Fruit fly (Drosophila melanogaster) whole organism, embryonic: ENCODE measurements around the gene Acp29AB.

Experiments
- Abd-B ChIP-seq: fragments of 200-800 bp; sonication (Bioruptor generic); optimal IDR thresholded peaks from 2 replicates; lab custom pipeline; 2018; ENCODE audit warnings: missing biosample characterization, mild to moderate bottlenecking, missing genetic modification characterization, moderate library complexity
- Atf6 ChIP-seq: fragments of 200-800 bp; sonication (Bioruptor generic); IDR thresholded peaks from 2 replicates; pipeline ENCODE4 v1.3.6; 2022; ENCODE audit warnings: missing biosample characterization, missing genetic modification characterization
- B-H1 ChIP-seq: fragments of 200-800 bp; sonication (Bioruptor generic); IDR thresholded peaks from 3 replicates; pipeline ENCODE4 v1.3.6; 2022; ENCODE audit warnings: missing biosample characterization, missing genetic modification characterization
- CG10979 ChIP-seq: fragments of 200-800 bp; sonication (Bioruptor generic); optimal IDR thresholded peaks from 2 replicates; lab custom pipeline; 2018; ENCODE audit warnings: missing biosample characterization, mild to moderate bottlenecking, missing genetic modification characterization, moderate library complexity
- CG11723 ChIP-seq: fragments of 200-800 bp; sonication (Bioruptor generic); optimal IDR thresholded peaks from 2 replicates; lab custom pipeline; 2017; ENCODE audit warnings: missing biosample characterization, mild to moderate bottlenecking, missing genetic modification characterization
- CG12236 ChIP-seq: fragments of 200-800 bp; sonication (Bioruptor generic); optimal IDR thresholded peaks from 2 replicates; lab custom pipeline; 2016; ENCODE audit warnings: missing biosample characterization, missing genetic modification characterization
- CG12299 ChIP-seq: fragments of 200-800 bp; sonication (Bioruptor generic); optimal IDR thresholded peaks from 2 replicates; lab custom pipeline; 2018; ENCODE audit warnings: missing biosample characterization, mild to moderate bottlenecking, missing genetic modification characterization
- CG13123 ChIP-seq: fragments of 200-800 bp; sonication (Bioruptor generic); optimal IDR thresholded peaks from 2 replicates; lab custom pipeline; 2016; ENCODE audit warnings: missing biosample characterization, missing genetic modification characterization
- CG13624 ChIP-seq: fragments of 200-800 bp; sonication (Bioruptor generic); optimal IDR thresholded peaks from 2 replicates; lab custom pipeline; 2016; ENCODE audit warnings: missing biosample characterization, missing genetic modification characterization
- CG13894 ChIP-seq: fragments of 200-800 bp; sonication (Bioruptor generic); optimal IDR thresholded peaks from 3 replicates; lab custom pipeline; 2018; ENCODE audit warnings: missing biosample characterization, mild to moderate bottlenecking, missing genetic modification characterization, moderate library complexity
- CG1529 ChIP-seq: fragments of 200-800 bp; sonication (Bioruptor generic); optimal IDR thresholded peaks from 3 replicates; lab custom pipeline; 2018; ENCODE audit warnings: missing biosample characterization, missing genetic modification characterization
- CG18619 ChIP-seq: fragments of 200-800 bp; sonication (Bioruptor generic); optimal IDR thresholded peaks from 3 replicates; lab custom pipeline; 2017; ENCODE audit warnings: missing biosample characterization, mild to moderate bottlenecking, missing genetic modification characterization
- CG30020 ChIP-seq: fragments of 200-800 bp; optimal IDR thresholded peaks from 2 replicates; lab custom pipeline; 2019; ENCODE audit warnings: missing biosample characterization, mild to moderate bottlenecking, missing genetic modification characterization, moderate library complexity
- CG33213 ChIP-seq: fragments of 200-800 bp; sonication (Bioruptor generic); optimal IDR thresholded peaks from 3 replicates; lab custom pipeline; 2016; ENCODE audit warnings: missing biosample characterization, missing genetic modification characterization
- CG6791 ChIP-seq: fragments of 200-800 bp; sonication (Bioruptor generic); IDR thresholded peaks from 3 replicates; pipeline ENCODE4 v1.3.6; 2022; ENCODE audit warnings: missing biosample characterization, missing genetic modification characterization; ENCODE audit not compliant: partially characterized antibody
- CG6854 ChIP-seq: fragments of 200-800 bp; sonication (Bioruptor generic); optimal IDR thresholded peaks from 3 replicates; lab custom pipeline; 2017; ENCODE audit warnings: missing biosample characterization, mild to moderate bottlenecking, missing genetic modification characterization
- CG7987 ChIP-seq: fragments of 200-800 bp; sonication (Bioruptor generic); optimal IDR thresholded peaks from 2 replicates; lab custom pipeline; 2018; ENCODE audit warnings: missing biosample characterization, mild to moderate bottlenecking, missing genetic modification characterization, moderate library complexity
- CG9797 ChIP-seq: fragments of 200-800 bp; sonication (Bioruptor generic); optimal IDR thresholded peaks from 3 replicates; lab custom pipeline; 2018; ENCODE audit warnings: missing biosample characterization, mild to moderate bottlenecking, missing genetic modification characterization
- CG9817 ChIP-seq: fragments of 200-800 bp; sonication (Bioruptor generic); optimal IDR thresholded peaks from 2 replicates; lab custom pipeline; 2018; ENCODE audit warnings: missing biosample characterization, mild to moderate bottlenecking, missing genetic modification characterization, moderate library complexity
- CkIIα-i1 ChIP-seq: fragments of 200-800 bp; sonication (Bioruptor generic); IDR thresholded peaks from 2 replicates; pipeline ENCODE4 v1.3.6; 2022; ENCODE audit warnings: missing biosample characterization, missing genetic modification characterization
- CoRest ChIP-seq: fragments of 200-800 bp; sonication (Bioruptor generic); optimal IDR thresholded peaks from 3 replicates; lab custom pipeline; 2018; ENCODE audit warnings: missing biosample characterization, mild to moderate bottlenecking, missing genetic modification characterization, moderate library complexity
- Dip3 ChIP-seq: fragments of 200-800 bp; sonication (Bioruptor generic); optimal IDR thresholded peaks from 3 replicates; lab custom pipeline; 2016; ENCODE audit warnings: missing biosample characterization, missing genetic modification characterization
- Doc2 ChIP-seq: fragments of 200-800 bp; sonication (Bioruptor generic); IDR thresholded peaks from 2 replicates; pipeline ENCODE4 v1.3.6; 2022; ENCODE audit warnings: missing biosample characterization, missing genetic modification characterization
- MTF-1 ChIP-seq: fragments of 200-800 bp; sonication (Bioruptor generic); optimal IDR thresholded peaks from 2 replicates; lab custom pipeline; 2018; ENCODE audit warnings: missing biosample characterization, mild to moderate bottlenecking, missing genetic modification characterization, borderline replicate concordance
- NC2β ChIP-seq: fragments of 200-800 bp; sonication (Bioruptor generic); optimal IDR thresholded peaks from 2 replicates; lab custom pipeline; 2016; ENCODE audit warnings: missing biosample characterization, missing genetic modification characterization
- Oli ChIP-seq: fragments of 200-800 bp; sonication (Bioruptor generic); optimal IDR thresholded peaks from 2 replicates; lab custom pipeline; 2018; ENCODE audit warnings: missing biosample characterization, mild to moderate bottlenecking, missing genetic modification characterization, moderate library complexity
- Rfx ChIP-seq: fragments of 200-800 bp; sonication (Bioruptor generic); IDR thresholded peaks from 2 replicates; pipeline ENCODE4 v1.3.6; 2022; ENCODE audit warnings: missing biosample characterization, missing genetic modification characterization
- Sox102F ChIP-seq: fragments of 200-800 bp; sonication (Bioruptor generic); optimal IDR thresholded peaks from 2 replicates; lab custom pipeline; 2018; ENCODE audit warnings: missing biosample characterization, mild to moderate bottlenecking, missing genetic modification characterization, moderate library complexity
- Taf1 ChIP-seq: fragments of 200-800 bp; sonication (Bioruptor generic); IDR thresholded peaks from 2 replicates; pipeline ENCODE4 v1.3.6; 2022; ENCODE audit warnings: missing biosample characterization, missing genetic modification characterization
- Tbp ChIP-seq: fragments of >200 bp; optimal IDR thresholded peaks from 2 replicates; lab custom pipeline; 2018; ENCODE audit warnings: missing biosample characterization, missing genetic modification characterization
- Vsx1 ChIP-seq: fragments of 200-800 bp; sonication (Bioruptor generic); optimal IDR thresholded peaks from 2 replicates; lab custom pipeline; 2017; ENCODE audit warnings: missing biosample characterization, mild to moderate bottlenecking, missing genetic modification characterization, missing genetic modification reagents
- btn ChIP-seq: fragments of 200-800 bp; sonication (Bioruptor generic); optimal IDR thresholded peaks from 2 replicates; lab custom pipeline; 2016; ENCODE audit warnings: missing biosample characterization, missing genetic modification characterization
- chm ChIP-seq: fragments of 200-800 bp; sonication (Bioruptor generic); IDR thresholded peaks from 2 replicates; pipeline ENCODE4 v1.3.6; 2022; ENCODE audit warnings: missing biosample characterization, missing genetic modification characterization
- da ChIP-seq: fragments of 200-800 bp; sonication (Bioruptor generic); optimal IDR thresholded peaks from 2 replicates; lab custom pipeline; 2016; ENCODE audit warnings: missing biosample characterization, missing genetic modification characterization
- dati ChIP-seq: fragments of 200-800 bp; sonication (Bioruptor generic); IDR thresholded peaks from 2 replicates; pipeline ENCODE4 v1.3.6; 2022; ENCODE audit warnings: missing biosample characterization, missing genetic modification characterization
- exex ChIP-seq: fragments of 200-800 bp; sonication (Bioruptor generic); optimal IDR thresholded peaks from 4 replicates; lab custom pipeline; 2018; ENCODE audit warnings: missing biosample characterization, mild to moderate bottlenecking, missing genetic modification characterization, moderate library complexity
- gcm2 ChIP-seq: fragments of 200-800 bp; sonication (Bioruptor generic); optimal IDR thresholded peaks from 2 replicates; lab custom pipeline; 2016; ENCODE audit warnings: missing biosample characterization, missing genetic modification characterization
- gem ChIP-seq: fragments of 200-800 bp; sonication (Bioruptor generic); optimal IDR thresholded peaks from 2 replicates; lab custom pipeline; 2019; ENCODE audit warnings: missing biosample characterization, mild to moderate bottlenecking, missing genetic modification characterization, moderate library complexity
- gro ChIP-seq: fragments of 200-800 bp; sonication (Bioruptor generic); optimal IDR thresholded peaks from 2 replicates; lab custom pipeline; 2016; ENCODE audit warnings: missing biosample characterization, missing genetic modification characterization
- h ChIP-seq: fragments of >200 bp; optimal IDR thresholded peaks from 2 replicates; lab custom pipeline; 2017
- hth ChIP-seq: fragments of >200 bp; optimal IDR thresholded peaks from 2 replicates; lab custom pipeline; 2017; ENCODE audit warnings: inconsistent platforms
- lab ChIP-seq: fragments of 200-800 bp; sonication (Bioruptor generic); optimal IDR thresholded peaks from 3 replicates; lab custom pipeline; 2017; ENCODE audit warnings: missing biosample characterization, missing genetic modification characterization, mild to moderate bottlenecking, moderate library complexity, missing genetic modification reagents
- lmd ChIP-seq: fragments of 200-800 bp; sonication (Bioruptor generic); IDR thresholded peaks from 2 replicates; pipeline ENCODE4 v1.3.6; 2022; ENCODE audit warnings: missing biosample characterization, missing genetic modification characterization
- nerfin-1 ChIP-seq: fragments of 200-800 bp; sonication (Bioruptor generic); optimal IDR thresholded peaks from 3 replicates; lab custom pipeline; 2019; ENCODE audit warnings: missing biosample characterization, mild to moderate bottlenecking, missing genetic modification characterization, moderate library complexity
- pnt ChIP-seq: fragments of 200-800 bp; sonication (Bioruptor generic); optimal IDR thresholded peaks from 3 replicates; lab custom pipeline; 2016; ENCODE audit warnings: missing biosample characterization, missing genetic modification characterization
- schlank ChIP-seq: fragments of 200-800 bp; sonication (Bioruptor generic); optimal IDR thresholded peaks from 2 replicates; lab custom pipeline; 2018; ENCODE audit warnings: missing biosample characterization, mild to moderate bottlenecking, missing genetic modification characterization
- shn ChIP-seq: fragments of 200-800 bp; sonication (Bioruptor generic); optimal IDR thresholded peaks from 3 replicates; lab custom pipeline; 2016; ENCODE audit warnings: missing biosample characterization, missing genetic modification characterization
- tup ChIP-seq: fragments of 200-800 bp; sonication (Bioruptor generic); optimal IDR thresholded peaks from 2 replicates; lab custom pipeline; 2016; ENCODE audit warnings: missing biosample characterization, mild to moderate bottlenecking, missing genetic modification characterization, moderate library complexity
- unc-4 ChIP-seq: fragments of 200-800 bp; sonication (Bioruptor generic); IDR thresholded peaks from 2 replicates; pipeline ENCODE4 v1.3.6; 2022; ENCODE audit warnings: missing biosample characterization, missing genetic modification characterization; ENCODE audit not compliant: partially characterized antibody

Gene Acp29AB

dm6 chr2L:8364006-8364956 lies 28.7 kb downstream of the Acp29AB start, which contains the start of the genes RpS13 and CSN8 (continued):
- peak; percentile 28 for TF ChIP-seq CG33213 (GFP tag; lab: Kevin White, UChicago)
- peak; percentile 43 for TF ChIP-seq NC2β
- TF ChIP-seq Rfx (GFP tag; lab: Robert Waterston, UW): peak; percentile 43
- TF ChIP-seq Oli (tag; lab: Kevin White, UChicago): no peak
- TF ChIP-seq CG9797 (GFP tag; lab: Kevin White, UChicago): peak; percentile 67
- TF ChIP-seq CG11723 (GFP tag; lab: Kevin White, UChicago): no peak
- TF ChIP-seq shn (GFP tag; lab: Kevin White, UChicago): no peak
- TF ChIP-seq CG12236 (GFP tag; lab: Kevin White, UChicago): no peak
- peak; percentile 7 for TF ChIP-seq Dip3 (GFP tag; lab: Kevin White, UChicago)
- TF ChIP-seq MTF-1: no peak
- TF ChIP-seq CoRest (tag; lab: Kevin White, UChicago): peak; percentile 17
- no peak for TF ChIP-seq Abd-B (GFP tag; lab: Kevin White, UChicago)
- no peak for TF ChIP-seq Taf1
- peak; percentile 86 for TF ChIP-seq CG6791
- TF ChIP-seq B-H1 (GFP tag; lab: Robert Waterston, UW): no peak
- TF ChIP-seq CG10979 (tag; lab: Kevin White, UChicago): peak; percentile 20
- TF ChIP-seq Atf6 (GFP tag; lab: Robert Waterston, UW): peak; percentile 45; the same call in 1 of the 2 replicates
- TF ChIP-seq CG30020 (tag; lab: Kevin White, UChicago): peak; percentile 64
- TF ChIP-seq Tbp (GFP tag; lab: Kevin White, UChicago): no peak
- no peak for TF ChIP-seq CkIIα-i1
- TF ChIP-seq lmd (GFP tag; lab: Robert Waterston, UW): no peak
- TF ChIP-seq gcm2 (GFP tag; lab: Kevin White, UChicago): no peak
- peak; percentile 46 for TF ChIP-seq Vsx1 (GFP tag; lab: Kevin White, UChicago)
- peak; percentile 47 for TF ChIP-seq CG13894 (tag; lab: Kevin White, UChicago)
- TF ChIP-seq hth: no peak
- no peak for TF ChIP-seq CG1529 (GFP tag; lab: Kevin White, UChicago)
- TF ChIP-seq CG13123 (GFP tag; lab: Kevin White, UChicago): no peak
- no peak for TF ChIP-seq CG9817 (tag; lab: Kevin White, UChicago)
- TF ChIP-seq CG13624: no peak
- no peak for TF ChIP-seq Doc2 (GFP tag; lab: Robert Waterston, UW)
- no peak for TF ChIP-seq pnt
- no peak for TF ChIP-seq da (GFP tag; lab: Kevin White, UChicago)
- TF ChIP-seq lab: peak; percentile 25
- TF ChIP-seq CG12299 (tag; lab: Kevin White, UChicago): peak; percentile 56
- TF ChIP-seq gem (tag; lab: Kevin White, UChicago): peak; percentile 29
- TF ChIP-seq CG6854 (GFP tag; lab: Kevin White, UChicago): no peak
- TF ChIP-seq chm: 0 out of 2 replicates have a peak, but pooled peaks have one; percentile 4
- peak; percentile 95 for TF ChIP-seq unc-4 (GFP tag; lab: Robert Waterston, UW)
- no peak for TF ChIP-seq h
- no peak for TF ChIP-seq dati (GFP tag; lab: Robert Waterston, UW)
- no peak for TF ChIP-seq CG7987
- TF ChIP-seq tup (GFP tag; lab: Kevin White, UChicago): no peak
- TF ChIP-seq nerfin-1: peak; percentile 39
- no peak for TF ChIP-seq btn
- TF ChIP-seq CG18619 (GFP tag; lab: Kevin White, UChicago): no peak
- peak; percentile 29 for TF ChIP-seq gro
- no peak for TF ChIP-seq schlank (tag; lab: Kevin White, UChicago)
- TF ChIP-seq Sox102F: no peak
- peak; percentile 10 for TF ChIP-seq exex (tag; lab: Kevin White, UChicago)
